Fruit fly (Drosophila melanogaster): Measurements from ENCODE around the gene CG12115.

- TF ChIP-seq Hr39 (GFP tag; optimal IDR thresholded peaks at IDR 0.05) (no peak), Eip93F (GFP tag; optimal IDR thresholded peaks at IDR 0.05) (no peak), Sox14 (GFP tag; optimal IDR thresholded peaks at IDR 0.05) (no peak), CG10631 (GFP tag; optimal IDR thresholded peaks at IDR 0.05) (no peak), fd59A (GFP tag; optimal IDR thresholded peaks at IDR 0.05) (no peak), eg (GFP tag; IDR thresholded peaks at IDR 0.05) (no peak), Gug (GFP tag; IDR thresholded peaks at IDR 0.05) (no peak), CG6792 (GFP tag; optimal IDR thresholded peaks at IDR 0.05) (no peak), Lpt (GFP tag; optimal IDR thresholded peaks at IDR 0.05) (no peak), svp (GFP tag) (no peak), Sox102F (GFP tag; optimal IDR thresholded peaks at IDR 0.05) (no peak), CG11902 (GFP tag; optimal IDR thresholded peaks at IDR 0.05) (no peak), CG7368 (GFP tag; optimal IDR thresholded peaks at IDR 0.05) (no peak), CG6808 (GFP tag; optimal IDR thresholded peaks at IDR 0.05) (no peak)
Measured at dm6 chrX:9201080-9201479, 10.7 kb upstream of the CG12115 start.

All from whole organism, prepupa.